Worm (Caenorhabditis elegans) whole organism, L3 larva: ENCODE measurements around the gene cyp-33C6.

Experiments
- elt-1 ChIP-seq: fragments of 150-350 bp; optimal IDR thresholded peaks from 2 replicates; lab custom pipeline; 2014; ENCODE audit warnings: missing biosample characterization, missing genetic modification characterization
- elt-3 ChIP-seq, 3 experiments: fragments of 150-350 bp in 1 of 3; sonication (generic microtip) in 2 of 3; optimal IDR thresholded peaks; 2 replicates in 2 of 3; 4 replicates in 1 of 3; lab custom pipeline; 2014 to 2017; ENCODE audit warnings: missing biosample characterization in 3 of 3, missing genetic modification characterization in 3 of 3
- nhr-76 ChIP-seq: fragments of 150-350 bp; sonication (generic microtip); optimal IDR thresholded peaks from 5 replicates; lab custom pipeline; 2014; ENCODE audit warnings: missing biosample characterization, missing genetic modification characterization
- pha-4 ChIP-seq: fragments of 150-350 bp; optimal IDR thresholded peaks from 2 replicates; lab custom pipeline; 2014; ENCODE audit warnings: missing biosample characterization, missing genetic modification reagents, missing genetic modification characterization

- TF ChIP-seq nhr-76 (tag; lab: Kevin White, UChicago) (no peak), elt-3 (tag; optimal IDR thresholded peaks at IDR 0.05; lab: Kevin White, UChicago) (no peak), elt-1 (tag; lab: Kevin White, UChicago) (no peak), pha-4 (tag; lab: Kevin White, UChicago) (no peak)
Measured at ce11 chrV:2221764-2222163, 27.4 kb downstream of the cyp-33C6 start, which contains the start of gene nhr-128.
